Fruit fly (Drosophila melanogaster) whole organism, embryonic: ENCODE data around the gene ppk17.

Experiments used
- Awh ChIP-seq: fragments of 200-800 bp; sonication (Bioruptor generic); IDR thresholded peaks from 2 replicates; pipeline ENCODE4, ENCODE4 v1.3.6; 2022; ENCODE audit warnings: missing biosample characterization, missing genetic modification characterization
- CG10431 ChIP-seq: fragments of 200-800 bp; sonication (Bioruptor generic); optimal IDR thresholded peaks from 3 replicates; lab custom pipeline; 2018; ENCODE audit warnings: missing biosample characterization, mild to moderate bottlenecking, missing genetic modification characterization
- CG10462 ChIP-seq: fragments of 200-800 bp; sonication (Bioruptor generic); optimal IDR thresholded peaks from 2 replicates; lab custom pipeline; 2016; ENCODE audit warnings: missing biosample characterization, missing genetic modification characterization
- CG10565 ChIP-seq: fragments of 200-800 bp; sonication (Bioruptor generic); optimal IDR thresholded peaks from 3 replicates; lab custom pipeline; 2016; ENCODE audit warnings: missing biosample characterization, mild to moderate bottlenecking, missing genetic modification characterization
- CG11723 ChIP-seq: fragments of 200-800 bp; sonication (Bioruptor generic); optimal IDR thresholded peaks from 2 replicates; lab custom pipeline; 2017; ENCODE audit warnings: missing biosample characterization, mild to moderate bottlenecking, missing genetic modification characterization
- CG12659 ChIP-seq: fragments of 200-800 bp; sonication (Bioruptor generic); optimal IDR thresholded peaks from 3 replicates; lab custom pipeline; 2017; ENCODE audit warnings: mild to moderate bottlenecking, missing biosample characterization, missing genetic modification reagents, missing genetic modification characterization
- CG13296 ChIP-seq: fragments of 200-800 bp; sonication (Bioruptor generic); optimal IDR thresholded peaks from 3 replicates; lab custom pipeline; 2018; ENCODE audit warnings: missing biosample characterization, mild to moderate bottlenecking, missing genetic modification characterization
- CG13624 ChIP-seq: fragments of 200-800 bp; sonication (Bioruptor generic); optimal IDR thresholded peaks from 2 replicates; lab custom pipeline; 2016; ENCODE audit warnings: missing biosample characterization, missing genetic modification characterization
- CG15073 ChIP-seq: fragments of 200-800 bp; sonication (Bioruptor generic); optimal IDR thresholded peaks from 2 replicates; lab custom pipeline; 2016; ENCODE audit warnings: missing biosample characterization, missing genetic modification characterization
- CG17328 ChIP-seq: fragments of 200-800 bp; sonication (Bioruptor generic); IDR thresholded peaks from 2 replicates; pipeline ENCODE4 v1.3.6; 2022; ENCODE audit warnings: missing biosample characterization, missing genetic modification characterization
- CG1792 ChIP-seq: fragments of 200-800 bp; sonication (Bioruptor generic); optimal IDR thresholded peaks from 2 replicates; lab custom pipeline; 2016; ENCODE audit warnings: missing biosample characterization, missing genetic modification characterization
- CG3163 ChIP-seq: fragments of 200-800 bp; sonication (Bioruptor generic); optimal IDR thresholded peaks from 3 replicates; lab custom pipeline; 2016; ENCODE audit warnings: missing biosample characterization, missing genetic modification characterization
- CG4282 ChIP-seq: fragments of 200-800 bp; sonication (Bioruptor generic); optimal IDR thresholded peaks from 2 replicates; lab custom pipeline; 2016; ENCODE audit warnings: missing biosample characterization, missing genetic modification characterization
- CG6654 ChIP-seq: fragments of 200-800 bp; sonication (Bioruptor generic); optimal IDR thresholded peaks from 2 replicates; lab custom pipeline; 2017; ENCODE audit warnings: missing biosample characterization, mild to moderate bottlenecking, missing genetic modification characterization
- CG6683 ChIP-seq: fragments of 200-800 bp; sonication (Bioruptor generic); optimal IDR thresholded peaks from 2 replicates; lab custom pipeline; 2017; ENCODE audit warnings: missing biosample characterization, mild to moderate bottlenecking, missing genetic modification characterization, missing genetic modification reagents
- CG6791 ChIP-seq: fragments of 200-800 bp; sonication (Bioruptor generic); IDR thresholded peaks from 3 replicates; pipeline ENCODE4 v1.3.6; 2022; ENCODE audit warnings: missing biosample characterization, missing genetic modification characterization; ENCODE audit not compliant: partially characterized antibody
- CG7556 ChIP-seq: fragments of 200-800 bp; sonication (Bioruptor generic); optimal IDR thresholded peaks from 2 replicates; lab custom pipeline; 2017; ENCODE audit warnings: missing biosample characterization, mild to moderate bottlenecking, missing genetic modification characterization
- CG8765 ChIP-seq: fragments of 200-800 bp; sonication (Bioruptor generic); IDR thresholded peaks from 2 replicates; pipeline ENCODE4 v1.3.6; 2022; ENCODE audit warnings: missing biosample characterization, missing genetic modification characterization
- CkIIα-i1 ChIP-seq: fragments of 200-800 bp; sonication (Bioruptor generic); IDR thresholded peaks from 2 replicates; pipeline ENCODE4 v1.3.6; 2022; ENCODE audit warnings: missing biosample characterization, missing genetic modification characterization
- CoRest ChIP-seq: fragments of 200-800 bp; sonication (Bioruptor generic); optimal IDR thresholded peaks from 3 replicates; lab custom pipeline; 2018; ENCODE audit warnings: missing biosample characterization, mild to moderate bottlenecking, missing genetic modification characterization, moderate library complexity
- CrebB ChIP-seq: fragments of 200-800 bp; sonication (Bioruptor generic); optimal IDR thresholded peaks from 3 replicates; lab custom pipeline; 2018; ENCODE audit warnings: missing biosample characterization, mild to moderate bottlenecking, missing genetic modification characterization
- D ChIP-seq, 2 experiments: fragments of 200-800 bp in 1 of 2; fragments of >200 bp in 1 of 2; sonication (Bioruptor generic) in 1 of 2; optimal IDR thresholded peaks; 2 replicates in 1 of 2; 3 replicates in 1 of 2; lab custom pipeline; 2017; ENCODE audit warnings: mild to moderate bottlenecking in 1 of 2, missing biosample characterization in 1 of 2, missing genetic modification characterization in 1 of 2, missing genetic modification reagents in 1 of 2
- D19A ChIP-seq: fragments of 200-800 bp; optimal IDR thresholded peaks from 3 replicates; lab custom pipeline; 2019; ENCODE audit warnings: missing biosample characterization, mild to moderate bottlenecking, missing genetic modification characterization, moderate library complexity
- Dek ChIP-seq: fragments of 200-800 bp; sonication (Bioruptor generic); optimal IDR thresholded peaks from 3 replicates; lab custom pipeline; 2019; ENCODE audit warnings: missing biosample characterization, mild to moderate bottlenecking, missing genetic modification characterization, moderate library complexity
- Eip74EF ChIP-seq, 2 experiments: fragments of 200-800 bp in 1 of 2; fragments of >200 bp in 1 of 2; sonication (Bioruptor generic) in 1 of 2; optimal IDR thresholded peaks; 2 replicates each; lab custom pipeline; 2017 to 2019; ENCODE audit warnings: missing biosample characterization in 2 of 2, missing genetic modification characterization in 2 of 2, mild to moderate bottlenecking in 1 of 2, moderate library complexity in 1 of 2
- HHEX ChIP-seq: fragments of 200-800 bp; sonication (Bioruptor generic); optimal IDR thresholded peaks from 3 replicates; lab custom pipeline; 2017; ENCODE audit warnings: missing biosample characterization, mild to moderate bottlenecking, missing genetic modification characterization, missing genetic modification reagents
- Lpt ChIP-seq: fragments of >200 bp; optimal IDR thresholded peaks from 2 replicates; lab custom pipeline; 2018; ENCODE audit warnings: missing biosample characterization, missing genetic modification characterization
- Mad ChIP-seq: fragments of 200-800 bp; sonication (Bioruptor generic); optimal IDR thresholded peaks from 2 replicates; lab custom pipeline; 2016; ENCODE audit warnings: missing biosample characterization, missing genetic modification characterization
- Optix ChIP-seq: fragments of 200-800 bp; sonication (Bioruptor generic); IDR thresholded peaks from 3 replicates; pipeline ENCODE4 v1.3.6; 2022; ENCODE audit warnings: missing biosample characterization, missing genetic modification characterization
- Trl ChIP-seq, 3 experiments: fragments of >200 bp in 2 of 3; fragments of 200-800 bp in 1 of 3; sonication (Bioruptor generic) in 1 of 3; optimal IDR thresholded peaks; 2 replicates in 1 of 3; 3 replicates in 2 of 3; lab custom pipeline; 2016 to 2017; ENCODE audit warnings: missing biosample characterization in 1 of 3, missing genetic modification characterization in 1 of 3
- Xrp1 ChIP-seq: fragments of 200-800 bp; sonication (Bioruptor generic); IDR thresholded peaks from 2 replicates; pipeline ENCODE4 v1.3.6; 2022; ENCODE audit warnings: missing biosample characterization, missing genetic modification characterization
- crc ChIP-seq: fragments of 200-800 bp; sonication (Bioruptor generic); optimal IDR thresholded peaks from 2 replicates; lab custom pipeline; 2016; ENCODE audit warnings: missing biosample characterization, missing genetic modification characterization
- dmrt99B ChIP-seq: fragments of 200-800 bp; sonication (Bioruptor generic); optimal IDR thresholded peaks from 2 replicates; lab custom pipeline; 2018; ENCODE audit warnings: missing biosample characterization, mild to moderate bottlenecking, missing genetic modification characterization, moderate library complexity
- emc ChIP-seq: fragments of 200-800 bp; sonication (Bioruptor generic); optimal IDR thresholded peaks from 2 replicates; lab custom pipeline; 2016; ENCODE audit warnings: missing biosample characterization, missing genetic modification characterization
- fd3F ChIP-seq: fragments of 200-800 bp; sonication (Bioruptor generic); optimal IDR thresholded peaks from 2 replicates; lab custom pipeline; 2018; ENCODE audit warnings: missing biosample characterization, mild to moderate bottlenecking, missing genetic modification characterization, moderate library complexity
- fd64A ChIP-seq: fragments of 200-800 bp; sonication (Bioruptor generic); optimal IDR thresholded peaks from 3 replicates; lab custom pipeline; 2018; ENCODE audit warnings: missing biosample characterization, mild to moderate bottlenecking, missing genetic modification characterization
- fd96Cb ChIP-seq: fragments of 200-800 bp; sonication (Bioruptor generic); optimal IDR thresholded peaks from 2 replicates; lab custom pipeline; 2018; ENCODE audit warnings: missing biosample characterization, mild to moderate bottlenecking, missing genetic modification characterization, moderate library complexity
- ftz-f1 ChIP-seq: fragments of 200-800 bp; sonication (Bioruptor generic); optimal IDR thresholded peaks from 2 replicates; lab custom pipeline; 2016; ENCODE audit warnings: missing biosample characterization, missing genetic modification characterization
- gce ChIP-seq: fragments of 200-800 bp; sonication (Bioruptor generic); IDR thresholded peaks from 3 replicates; pipeline ENCODE4 v1.3.6; 2022; ENCODE audit warnings: missing biosample characterization, missing genetic modification characterization
- kah ChIP-seq: fragments of 200-800 bp; sonication (Bioruptor generic); optimal IDR thresholded peaks from 2 replicates; lab custom pipeline; 2018; ENCODE audit warnings: missing biosample characterization, mild to moderate bottlenecking, missing genetic modification characterization
- mld ChIP-seq: fragments of 200-800 bp; sonication (Bioruptor generic); IDR thresholded peaks from 3 replicates; pipeline ENCODE4 v1.3.6; 2022; ENCODE audit warnings: missing biosample characterization, missing genetic modification characterization; ENCODE audit not compliant: partially characterized antibody
- nom ChIP-seq: fragments of 200-800 bp; sonication (Bioruptor generic); optimal IDR thresholded peaks from 2 replicates; lab custom pipeline; 2017; ENCODE audit warnings: missing biosample characterization, missing genetic modification characterization, mild to moderate bottlenecking, moderate library complexity, missing genetic modification reagents
- sc ChIP-seq, 3 experiments: fragments of >200 bp in 2 of 3; fragments of 200-800 bp in 1 of 3; sonication (Bioruptor generic) in 1 of 3; optimal IDR thresholded peaks; 2 replicates in 2 of 3; 3 replicates in 1 of 3; lab custom pipeline; 2017; ENCODE audit warnings: mild to moderate bottlenecking in 1 of 3, missing biosample characterization in 1 of 3, missing genetic modification characterization in 1 of 3, missing genetic modification reagents in 1 of 3
- sima ChIP-seq: fragments of 200-800 bp; sonication (Bioruptor generic); optimal IDR thresholded peaks from 2 replicates; lab custom pipeline; 2016; ENCODE audit warnings: missing biosample characterization, missing genetic modification characterization
- slbo ChIP-seq: fragments of 200-800 bp; sonication (Bioruptor generic); IDR thresholded peaks from 2 replicates; pipeline ENCODE4 v1.3.6; 2022; ENCODE audit warnings: missing biosample characterization, missing genetic modification characterization
- wek ChIP-seq: fragments of 200-800 bp; sonication (Bioruptor generic); optimal IDR thresholded peaks from 3 replicates; lab custom pipeline; 2018; ENCODE audit warnings: missing biosample characterization, mild to moderate bottlenecking, missing genetic modification characterization, moderate library complexity
- wor ChIP-seq: fragments of 200-800 bp; sonication (Bioruptor generic); IDR thresholded peaks from 2 replicates; pipeline ENCODE4 v1.3.6; 2022; ENCODE audit warnings: missing biosample characterization, missing genetic modification characterization
- yki ChIP-seq: fragments of >200 bp; optimal IDR thresholded peaks from 3 replicates; lab custom pipeline; 2018
- zfh1 ChIP-seq: fragments of 200-800 bp; sonication (Bioruptor generic); IDR thresholded peaks from 3 replicates; pipeline ENCODE4 v1.3.6; 2022; ENCODE audit warnings: missing biosample characterization, missing genetic modification characterization

The ppk17 gene

DNA sequence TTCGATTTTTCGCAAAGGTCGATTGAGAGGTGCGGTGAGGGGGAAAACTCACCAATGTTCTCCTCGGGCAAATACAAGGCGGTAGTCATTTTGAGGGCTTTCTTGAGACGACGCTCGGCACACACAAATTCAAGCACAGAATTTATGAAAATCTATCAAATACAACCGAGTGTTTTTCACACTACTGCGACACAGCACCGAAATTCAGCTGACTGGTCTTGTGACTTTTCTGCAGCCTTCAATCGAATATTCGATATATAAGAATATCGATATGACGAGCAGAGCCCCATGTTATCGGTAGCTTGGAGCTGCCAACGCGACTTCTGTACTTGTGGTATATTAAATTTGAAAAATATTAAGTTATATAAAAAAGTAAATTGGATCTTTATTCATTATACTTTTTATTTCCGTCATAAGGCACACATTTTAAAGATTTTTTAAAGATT lies 32.8 kb downstream of the ppk17 start, which contains the start of gene VhaSFD (continued):
- no peak for TF ChIP-seq yki (lab: Kevin White, UChicago)
- TF ChIP-seq CG6791 (GFP tag; lab: Robert Waterston, UW) = peak; percentile 79
- no peak for TF ChIP-seq Awh
- TF ChIP-seq fd96Cb (tag; lab: Kevin White, UChicago) = peak; percentile 3
- TF ChIP-seq CG10431 (GFP tag; lab: Kevin White, UChicago) = no peak
- no peak for TF ChIP-seq kah (GFP tag; lab: Kevin White, UChicago)
- no peak for TF ChIP-seq CG10565 (GFP tag; lab: Kevin White, UChicago)
- no peak for TF ChIP-seq sc (optimal IDR thresholded peaks at IDR 0.05; lab: Kevin White, UChicago)
- no peak for TF ChIP-seq sc (GFP tag; optimal IDR thresholded peaks at IDR 0.05; lab: Kevin White, UChicago)
- TF ChIP-seq CoRest (tag; lab: Kevin White, UChicago) = peak; percentile 48
- no peak for TF ChIP-seq fd64A (GFP tag; lab: Kevin White, UChicago)
- TF ChIP-seq CG13296 (GFP tag; lab: Kevin White, UChicago) = peak; percentile 23
- TF ChIP-seq CG12659 (GFP tag; lab: Kevin White, UChicago) = peak; percentile 63
- TF ChIP-seq CG11723 (GFP tag; lab: Kevin White, UChicago) = no peak
- TF ChIP-seq CrebB (tag; lab: Kevin White, UChicago) = peak; percentile 31
- no peak for TF ChIP-seq HHEX (GFP tag; lab: Kevin White, UChicago)
- TF ChIP-seq CG13624 (GFP tag; lab: Kevin White, UChicago) = peak; percentile 40
- TF ChIP-seq Lpt (GFP tag; lab: Kevin White, UChicago) = no peak
- no peak for TF ChIP-seq dmrt99B
- TF ChIP-seq fd3F (GFP tag; lab: Kevin White, UChicago) = peak; percentile 16
- no peak; the same call in 2 of the 3 replicates for TF ChIP-seq mld (GFP tag; lab: Robert Waterston, UW)
- no peak for TF ChIP-seq CG10462 (GFP tag; lab: Kevin White, UChicago)
- no peak for TF ChIP-seq sima (GFP tag; lab: Kevin White, UChicago)
- peak; percentile 65 for TF ChIP-seq D19A (tag; lab: Kevin White, UChicago)
- TF ChIP-seq wor = no peak
- no peak for TF ChIP-seq CG15073
- TF ChIP-seq crc (GFP tag; lab: Kevin White, UChicago) = no peak
- TF ChIP-seq slbo (GFP tag; lab: Robert Waterston, UW) = peak; percentile 35; the same call in 1 of the 2 replicates
- no peak for TF ChIP-seq Mad (GFP tag; lab: Kevin White, UChicago)
- TF ChIP-seq Trl (optimal IDR thresholded peaks at IDR 0.05; lab: Kevin White, UChicago) = no peak
- no peak for TF ChIP-seq Trl (GFP tag; optimal IDR thresholded peaks at IDR 0.05; lab: Kevin White, UChicago)
- peak in 1 of 2 experiments; percentile 28 for TF ChIP-seq Eip74EF (GFP tag; optimal IDR thresholded peaks at IDR 0.05; lab: Kevin White, UChicago)
- no peak for TF ChIP-seq ftz-f1
- TF ChIP-seq nom (GFP tag; lab: Kevin White, UChicago) = peak; percentile 56
- TF ChIP-seq gce (GFP tag; lab: Robert Waterston, UW) = no peak
- TF ChIP-seq Optix (GFP tag; lab: Robert Waterston, UW) = no peak
- TF ChIP-seq CG6654 = no peak
- no peak for TF ChIP-seq emc (GFP tag; lab: Kevin White, UChicago)
- peak; percentile 7 for TF ChIP-seq CG6683 (GFP tag; lab: Kevin White, UChicago)
- TF ChIP-seq CG8765 (GFP tag; lab: Robert Waterston, UW) = no peak
- no peak for TF ChIP-seq wek (GFP tag; lab: Kevin White, UChicago)
- TF ChIP-seq CG1792 (GFP tag; lab: Kevin White, UChicago) = no peak
- TF ChIP-seq D (optimal IDR thresholded peaks at IDR 0.05; lab: Kevin White, UChicago) = no peak
- no peak for TF ChIP-seq D (GFP tag; optimal IDR thresholded peaks at IDR 0.05; lab: Kevin White, UChicago)
- no peak for TF ChIP-seq CG7556 (GFP tag; lab: Kevin White, UChicago)
- no peak for TF ChIP-seq CkIIα-i1 (GFP tag; lab: Robert Waterston, UW)
- peak; percentile 50; the same call in 2 of the 3 replicates for TF ChIP-seq zfh1
- no peak for TF ChIP-seq Xrp1 (GFP tag; lab: Robert Waterston, UW)
- no peak for TF ChIP-seq CG4282 (GFP tag; lab: Kevin White, UChicago)
- TF ChIP-seq CG3163 = no peak
- no peak for TF ChIP-seq Dek
- TF ChIP-seq CG17328 (GFP tag; lab: Robert Waterston, UW) = 0 out of 2 replicates have a peak, but pooled peaks have one; percentile 7
